Worm (Caenorhabditis elegans): Measurements from ENCODE around the gene H12I19.115.
A peak's percentile ranks its signal among the peaks of the same experiment; 100 is the strongest.

H12I19.115 gene

DNA sequence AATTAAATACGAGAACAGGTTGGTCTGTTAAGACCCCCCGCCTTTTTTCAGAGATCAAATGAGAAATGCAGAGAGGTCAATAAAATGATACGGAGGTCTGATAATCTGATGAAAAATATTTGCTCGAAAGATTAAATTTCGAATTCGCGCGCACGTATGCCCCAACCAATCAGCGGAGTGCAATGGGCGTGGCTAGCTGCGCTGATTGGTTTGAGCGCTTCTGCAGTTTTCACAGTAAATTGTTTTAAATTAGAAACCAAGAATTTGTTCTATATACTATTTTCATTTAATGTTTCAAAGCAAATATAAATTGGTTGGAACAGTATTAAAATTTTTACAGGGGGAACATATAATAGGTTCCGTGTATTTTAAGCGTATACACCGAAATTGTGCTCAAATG is 8.3 kb downstream of the H12I19.115 start:
- no peak for TF ChIP-seq dpl-1 (GFP tag; optimal IDR thresholded peaks at IDR 0.05)
- no peak for TF ChIP-seq mxl-2 (GFP tag; conservative IDR thresholded peaks at IDR 0.05)
- TF ChIP-seq nhr-11 (tag; optimal IDR thresholded peaks at IDR 0.05) = no peak
- TF ChIP-seq ceh-32 (tag; optimal IDR thresholded peaks at IDR 0.05; ENCODE audit: poor library complexity) = no peak
- no peak for TF ChIP-seq hlh-11 (tag; optimal IDR thresholded peaks at IDR 0.05)
- no peak for TF ChIP-seq rbr-2 (tag; optimal IDR thresholded peaks at IDR 0.05)
- TF ChIP-seq nhr-28 (tag; optimal IDR thresholded peaks at IDR 0.05) = no peak
- TF ChIP-seq zip-2 (tag; optimal IDR thresholded peaks at IDR 0.05) = no peak
- TF ChIP-seq madf-9 (GFP tag; conservative IDR thresholded peaks at IDR 0.05) = no peak
- no peak for TF ChIP-seq lin-39 (tag; optimal IDR thresholded peaks at IDR 0.05)
- no peak for TF ChIP-seq pqm-1 (tag; optimal IDR thresholded peaks at IDR 0.05)
- TF ChIP-seq spr-1 (tag; optimal IDR thresholded peaks at IDR 0.05) = no peak
- no peak for TF ChIP-seq R02D3.7 (tag; optimal IDR thresholded peaks at IDR 0.05)
- no peak for TF ChIP-seq lin-1 (GFP tag; IDR thresholded peaks at IDR 0.05)
- no peak for TF ChIP-seq daf-12 (tag; optimal IDR thresholded peaks at IDR 0.05)
- TF ChIP-seq nhr-76 (tag; optimal IDR thresholded peaks at IDR 0.05) = no peak
- no peak for TF ChIP-seq lin-38 (GFP tag; IDR thresholded peaks at IDR 0.05)
- no peak for TF ChIP-seq D1046.2 (GFP tag; IDR thresholded peaks at IDR 0.05)

DNA sequence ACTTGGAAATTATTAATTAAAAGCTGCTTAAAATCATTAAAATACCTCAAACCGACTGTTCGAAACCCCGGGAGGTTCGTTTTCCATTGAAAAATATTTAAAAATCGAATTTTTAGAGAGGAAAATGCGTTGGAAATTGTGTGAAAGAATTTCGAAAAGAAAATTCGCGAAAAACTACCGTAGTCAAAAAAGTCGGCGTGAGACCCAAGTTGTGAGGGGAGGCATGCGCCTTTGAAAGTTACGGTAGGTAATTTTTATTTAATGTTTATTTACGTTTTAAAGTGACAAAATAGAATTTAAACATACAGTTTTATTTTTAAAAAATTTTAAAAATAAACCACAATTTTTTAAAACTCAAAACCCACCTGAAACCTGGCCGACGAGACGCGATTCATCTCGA is 12.1 kb downstream of the H12I19.115 start:
- TF ChIP-seq zfp-3 (GFP tag; conservative IDR thresholded peaks at IDR 0.05) (no peak), nhr-10 (tag; optimal IDR thresholded peaks at IDR 0.05) (no peak), nhr-77 (tag; optimal IDR thresholded peaks at IDR 0.05) (no peak), aha-1 (tag) (no peak), F49E8.2 (tag; optimal IDR thresholded peaks at IDR 0.05; ENCODE audit: borderline replicate concordance) (peak; percentile 51), snpc-1.2 (GFP tag; IDR thresholded peaks at IDR 0.05) (peak; percentile 96), lin-38 (GFP tag; IDR thresholded peaks at IDR 0.05) (peak; percentile 27; the same call in 1 of the 2 replicates), mxl-3 (GFP tag; optimal IDR thresholded peaks at IDR 0.05) (no peak), lsy-2 (tag; optimal IDR thresholded peaks at IDR 0.05) (peak in 1 of 2 experiments; percentile 57)

DNA sequence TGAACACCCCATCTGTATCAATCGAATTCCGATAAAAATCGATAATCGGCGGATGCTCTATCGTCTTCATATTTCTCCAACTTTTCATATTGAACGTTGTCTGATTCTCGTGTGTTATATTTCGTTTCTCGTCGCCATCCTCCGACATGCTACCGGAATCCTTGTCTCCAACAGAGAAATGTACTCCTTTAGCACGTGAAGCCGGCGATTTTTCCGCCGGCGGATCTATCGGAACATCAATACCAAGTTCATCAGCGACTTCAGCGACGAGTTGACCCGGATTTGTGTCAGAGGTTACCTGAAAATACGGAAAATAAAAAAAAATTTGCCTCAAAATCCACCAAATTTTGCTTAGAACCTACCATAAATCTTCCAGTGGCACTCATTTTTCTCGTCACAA is 12.6 kb downstream of the H12I19.115 start:
- peak; percentile 62; the same call in 1 of the 2 replicates for TF ChIP-seq snpc-1.2 (GFP tag; IDR thresholded peaks at IDR 0.05)
- no peak for TF ChIP-seq tag-97 (GFP tag; IDR thresholded peaks at IDR 0.05)
- no peak for TF ChIP-seq nhr-42 (GFP tag; IDR thresholded peaks at IDR 0.05)
- no peak for TF ChIP-seq ces-1 (GFP tag; optimal IDR thresholded peaks at IDR 0.05)
- no peak for TF ChIP-seq lim-7 (GFP tag; IDR thresholded peaks at IDR 0.05)
- no peak for TF ChIP-seq daf-16 (GFP tag; optimal IDR thresholded peaks at IDR 0.05)
- no peak for TF ChIP-seq daf-16 (tag; optimal IDR thresholded peaks at IDR 0.05)
- TF ChIP-seq lin-13 (GFP tag; optimal IDR thresholded peaks at IDR 0.05) = no peak

DNA sequence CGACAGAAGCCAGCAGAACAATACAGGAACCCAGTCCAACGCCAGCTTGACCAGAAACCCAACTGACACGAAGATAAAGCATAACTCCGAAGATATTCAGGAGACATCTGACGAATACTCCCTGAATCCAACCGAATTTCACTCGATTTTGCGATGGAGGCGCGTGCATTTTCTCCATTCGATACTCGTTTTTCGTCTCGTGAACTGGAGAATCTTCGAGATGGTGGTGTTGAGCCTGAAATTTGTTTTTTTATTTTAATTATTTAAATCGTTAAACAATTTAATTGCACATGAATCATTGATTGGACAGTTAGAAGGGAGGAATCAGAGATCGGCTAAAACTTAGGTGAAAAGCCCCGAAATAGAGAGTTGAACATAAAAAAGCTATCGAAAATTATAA is 13.3 kb downstream of the H12I19.115 start:
- no peak for TF ChIP-seq hmg-1.1 (GFP tag; IDR thresholded peaks at IDR 0.05)
- TF ChIP-seq snpc-1.2 (GFP tag; IDR thresholded peaks at IDR 0.05) = peak; percentile 79; the same call in 1 of the 2 replicates

DNA sequence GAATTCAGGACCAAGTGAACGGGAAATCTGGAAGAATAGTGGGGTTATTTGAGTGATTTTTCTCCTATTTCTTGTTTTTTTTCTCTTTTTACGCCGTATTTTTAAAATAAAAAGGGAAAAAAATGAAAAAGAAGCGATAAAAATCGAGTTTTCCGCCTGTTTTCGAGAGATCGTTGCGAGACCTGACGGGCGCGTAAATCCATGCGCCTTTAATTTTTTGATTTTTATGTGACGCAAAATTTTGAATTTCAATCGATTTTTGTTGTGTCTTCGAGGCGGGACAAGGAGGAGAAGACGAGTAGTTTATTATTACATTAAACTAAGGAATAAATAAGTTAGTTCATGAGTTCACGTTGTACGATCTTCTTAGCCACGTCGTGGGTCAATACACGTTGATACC is 14.0 kb downstream of the H12I19.115 start:
- TF ChIP-seq F49E8.2 (tag; optimal IDR thresholded peaks at IDR 0.05; ENCODE audit: borderline replicate concordance) (peak; percentile 49), lin-13 (GFP tag; optimal IDR thresholded peaks at IDR 0.05) (peak; percentile 4), Y48G9A.11 (GFP tag; IDR thresholded peaks at IDR 0.05) (0 out of 2 replicates have a peak, but pooled peaks have one; percentile 43), hlh-11 (tag; optimal IDR thresholded peaks at IDR 0.05) (no peak), daf-12 (tag; optimal IDR thresholded peaks at IDR 0.05) (no peak), zfp-3 (GFP tag; conservative IDR thresholded peaks at IDR 0.05) (no peak), nhr-6 (tag; optimal IDR thresholded peaks at IDR 0.05) (no peak), gei-8 (GFP tag; optimal IDR thresholded peaks at IDR 0.05) (no peak), zip-2 (tag; optimal IDR thresholded peaks at IDR 0.05) (no peak), skn-1 (tag; optimal IDR thresholded peaks at IDR 0.05) (no peak), ceh-82 (tag; optimal IDR thresholded peaks at IDR 0.05) (no peak), snpc-1.2 (GFP tag; IDR thresholded peaks at IDR 0.05) (peak; percentile 26; the same call in 1 of the 2 replicates), nhr-10 (tag; optimal IDR thresholded peaks at IDR 0.05) (no peak), egl-27 (tag; optimal IDR thresholded peaks at IDR 0.05) (no peak), unc-62 (GFP tag; optimal IDR thresholded peaks at IDR 0.05 in 1 of 2) (no peak), unc-62 (tag; optimal IDR thresholded peaks at IDR 0.05) (no peak), ceh-62 (tag; optimal IDR thresholded peaks at IDR 0.05) (no peak), dmd-8 (GFP tag; IDR thresholded peaks at IDR 0.05) (no peak), F44E2.7 (GFP tag; IDR thresholded peaks at IDR 0.05) (no peak), set-16 (GFP tag; IDR thresholded peaks at IDR 0.05) (no peak), T20F7.1 (GFP tag; optimal IDR thresholded peaks at IDR 0.05) (no peak), lin-38 (GFP tag; IDR thresholded peaks at IDR 0.05) (peak; percentile 37)

All from whole organism, L4 larva.